Worm (Caenorhabditis elegans) whole organism, L1 larva: Measurements from ENCODE around the gene alg-4.
A peak's percentile ranks its signal among the peaks of the same experiment; 100 is the strongest.

ENCODE experiments used
- C16A3.4 ChIP-seq: fragments of 150-350 bp; optimal IDR thresholded peaks from 2 replicates; lab custom pipeline; 2014; ENCODE audit warnings: missing biosample characterization, missing genetic modification characterization
- F16B12.6 ChIP-seq: fragments of 150-350 bp; optimal IDR thresholded peaks from 2 replicates; lab custom pipeline; 2014; ENCODE audit warnings: missing biosample characterization, missing genetic modification characterization
- aha-1 ChIP-seq: fragments of 150-350 bp; optimal IDR thresholded peaks from 2 replicates; lab custom pipeline; 2014; ENCODE audit warnings: missing biosample characterization, missing genetic modification characterization
- alr-1 ChIP-seq: fragments of 200-800 bp; sonication (Bioruptor generic); optimal IDR thresholded peaks from 2 replicates; lab custom pipeline; 2018; ENCODE audit warnings: borderline replicate concordance, mild to moderate bottlenecking, missing genetic modification characterization, missing compliant biosample characterization
- ama-1 ChIP-seq: fragments of 150-350 bp; optimal IDR thresholded peaks from 2 replicates; lab custom pipeline; 2014
- ceh-63 ChIP-seq: fragments of 200-800 bp; sonication (Bioruptor generic); optimal IDR thresholded peaks from 2 replicates; lab custom pipeline; 2018; ENCODE audit warnings: mild to moderate bottlenecking, missing genetic modification characterization, missing compliant biosample characterization
- ceh-82 ChIP-seq, 3 experiments: fragments of 150-350 bp in 1 of 3; sonication (generic microtip) in 2 of 3; optimal IDR thresholded peaks; 2 replicates each; lab custom pipeline; 2014 to 2017; ENCODE audit warnings: missing biosample characterization in 3 of 3, missing genetic modification characterization in 3 of 3
- ceh-88 ChIP-seq: fragments of 200-800 bp; sonication (Bioruptor generic); IDR thresholded peaks from 2 replicates; pipeline ENCODE4 v1.3.6; 2022; ENCODE audit warnings: missing genetic modification characterization, missing compliant biosample characterization
- ceh-90 ChIP-seq: sonication (generic microtip); optimal IDR thresholded peaks from 2 replicates; lab custom pipeline; 2016; ENCODE audit warnings: missing genetic modification characterization, missing compliant biosample characterization
- dpl-1 ChIP-seq, 3 experiments: fragments of 150-350 bp in 2 of 3; sonication (generic microtip) in 1 of 3; optimal IDR thresholded peaks; 2 replicates each; lab custom pipeline; 2014 to 2017; ENCODE audit warnings: missing biosample characterization in 3 of 3, missing genetic modification characterization in 3 of 3, missing genetic modification reagents in 3 of 3
- dsc-1 ChIP-seq: sonication (generic microtip); optimal IDR thresholded peaks from 2 replicates; lab custom pipeline; 2016; ENCODE audit warnings: mild to moderate bottlenecking, missing genetic modification characterization, missing compliant biosample characterization
- efl-1 ChIP-seq, 4 experiments: fragments of 150-350 bp; optimal IDR thresholded peaks in 3 of 4; peaks in 1 of 4; 1 replicate in 1 of 4; 2 replicates in 3 of 4; lab custom pipeline; 2014; ENCODE audit warnings: missing biosample characterization in 2 of 4, missing genetic modification characterization in 2 of 4, missing genetic modification reagents in 2 of 4
- egl-13 ChIP-seq: sonication (generic microtip); optimal IDR thresholded peaks from 2 replicates; lab custom pipeline; 2016; ENCODE audit warnings: missing genotype, missing genetic modification reagents, missing genetic modification characterization, missing compliant biosample characterization
- hlh-4 ChIP-seq: sonication (generic microtip); optimal IDR thresholded peaks from 2 replicates; lab custom pipeline; 2016; ENCODE audit warnings: mild to moderate bottlenecking, missing genetic modification characterization, missing compliant biosample characterization
- hpl-2 ChIP-seq: fragments of 150-350 bp; optimal IDR thresholded peaks from 2 replicates; lab custom pipeline; 2014; ENCODE audit warnings: missing biosample characterization, missing genetic modification reagents, missing genetic modification characterization
- irx-1 ChIP-seq: sonication (generic microtip); optimal IDR thresholded peaks from 2 replicates; lab custom pipeline; 2016; ENCODE audit warnings: missing genetic modification characterization, missing compliant biosample characterization
- isw-1 ChIP-seq: fragments of 200-800 bp; sonication (Bioruptor generic); IDR thresholded peaks from 2 replicates; pipeline ENCODE4 v1.3.6; 2022; ENCODE audit warnings: missing genetic modification characterization, missing compliant biosample characterization
- lin-15B ChIP-seq: fragments of 150-350 bp; sonication (generic microtip); optimal IDR thresholded peaks from 3 replicates; lab custom pipeline; 2014; ENCODE audit warnings: missing biosample characterization, missing genetic modification characterization
- lin-35 ChIP-seq, 2 experiments: fragments of 150-350 bp; optimal IDR thresholded peaks; 2 replicates each; lab custom pipeline; 2014; ENCODE audit warnings: missing biosample characterization in 2 of 2, missing genetic modification characterization in 2 of 2, missing genetic modification reagents in 2 of 2
- lin-39 ChIP-seq: fragments of 150-350 bp; optimal IDR thresholded peaks from 2 replicates; lab custom pipeline; 2014; ENCODE audit warnings: missing biosample characterization, missing genetic modification reagents, missing genetic modification characterization
- lsy-2 ChIP-seq, 2 experiments: fragments of 150-350 bp; optimal IDR thresholded peaks; 2 replicates each; lab custom pipeline; 2014; ENCODE audit warnings: missing biosample characterization in 2 of 2, missing genetic modification characterization in 2 of 2
- mdl-1 ChIP-seq, 2 experiments: fragments of 150-350 bp; optimal IDR thresholded peaks; 2 replicates each; lab custom pipeline; 2014 to 2017; ENCODE audit warnings: missing biosample characterization in 2 of 2, missing genetic modification characterization in 2 of 2, inconsistent platforms in 1 of 2
- mep-1 ChIP-seq: fragments of 150-350 bp; optimal IDR thresholded peaks from 2 replicates; lab custom pipeline; 2014; ENCODE audit warnings: missing biosample characterization, missing genetic modification characterization
- nhr-11 ChIP-seq: fragments of 150-350 bp; optimal IDR thresholded peaks from 2 replicates; lab custom pipeline; 2014; ENCODE audit warnings: missing biosample characterization, missing genetic modification characterization
- nhr-20 ChIP-seq: sonication (generic microtip); optimal IDR thresholded peaks from 2 replicates; lab custom pipeline; 2016; ENCODE audit warnings: mild to moderate bottlenecking, missing genetic modification characterization, missing compliant biosample characterization
- nhr-47 ChIP-seq: sonication (generic microtip); optimal IDR thresholded peaks from 2 replicates; lab custom pipeline; 2016; ENCODE audit warnings: mild to moderate bottlenecking, missing genetic modification characterization, moderate library complexity, missing compliant biosample characterization
- nhr-71 ChIP-seq: sonication (generic microtip); optimal IDR thresholded peaks from 2 replicates; lab custom pipeline; 2016; ENCODE audit warnings: mild to moderate bottlenecking, missing genetic modification characterization, moderate library complexity, missing compliant biosample characterization
- nhr-84 ChIP-seq: sonication (generic microtip); optimal IDR thresholded peaks from 2 replicates; lab custom pipeline; 2017; ENCODE audit warnings: missing biosample characterization, missing genetic modification characterization
- nhr-85 ChIP-seq: sonication (generic microtip); peaks from one replicate; lab custom pipeline; 2016; ENCODE audit warnings: missing genetic modification characterization, inconsistent platforms, missing compliant biosample characterization
- rnt-1 ChIP-seq: sonication (generic microtip); optimal IDR thresholded peaks from 2 replicates; lab custom pipeline; 2016; ENCODE audit warnings: mild to moderate bottlenecking, missing genetic modification characterization, moderate library complexity, missing compliant biosample characterization
- skn-1 ChIP-seq: fragments of 150-350 bp; optimal IDR thresholded peaks from 2 replicates; lab custom pipeline; 2014; ENCODE audit warnings: missing biosample characterization, missing genetic modification characterization
- snu-23 ChIP-seq: sonication (generic microtip); optimal IDR thresholded peaks from 2 replicates; lab custom pipeline; 2016; ENCODE audit warnings: missing genetic modification characterization, missing compliant biosample characterization
- sox-4 ChIP-seq: sonication (generic microtip); optimal IDR thresholded peaks from 2 replicates; lab custom pipeline; 2016; ENCODE audit warnings: missing genetic modification characterization, missing compliant biosample characterization
- swsn-7 ChIP-seq: sonication (generic microtip); optimal IDR thresholded peaks from 2 replicates; lab custom pipeline; 2016; ENCODE audit warnings: missing genetic modification characterization, missing compliant biosample characterization
- tlp-1 ChIP-seq: fragments of 150-350 bp; optimal IDR thresholded peaks from 2 replicates; lab custom pipeline; 2014; ENCODE audit warnings: missing biosample characterization, missing genetic modification characterization
- unc-30 ChIP-seq: sonication (generic microtip); optimal IDR thresholded peaks from 2 replicates; lab custom pipeline; 2017; ENCODE audit warnings: missing biosample characterization, missing genetic modification characterization
- unc-86 ChIP-seq: sonication (generic microtip); optimal IDR thresholded peaks from 2 replicates; lab custom pipeline; 2016; ENCODE audit warnings: missing genetic modification characterization, missing compliant biosample characterization
- zag-1 ChIP-seq: fragments of 150-350 bp; optimal IDR thresholded peaks from 2 replicates; lab custom pipeline; 2014; ENCODE audit warnings: missing biosample characterization, missing genetic modification characterization
- zip-4 ChIP-seq: fragments of 200-800 bp; sonication (Bioruptor generic); optimal IDR thresholded peaks from 2 replicates; lab custom pipeline; 2018; ENCODE audit warnings: mild to moderate bottlenecking, missing genetic modification characterization, moderate library complexity, missing compliant biosample characterization

alg-4 gene

DNA sequence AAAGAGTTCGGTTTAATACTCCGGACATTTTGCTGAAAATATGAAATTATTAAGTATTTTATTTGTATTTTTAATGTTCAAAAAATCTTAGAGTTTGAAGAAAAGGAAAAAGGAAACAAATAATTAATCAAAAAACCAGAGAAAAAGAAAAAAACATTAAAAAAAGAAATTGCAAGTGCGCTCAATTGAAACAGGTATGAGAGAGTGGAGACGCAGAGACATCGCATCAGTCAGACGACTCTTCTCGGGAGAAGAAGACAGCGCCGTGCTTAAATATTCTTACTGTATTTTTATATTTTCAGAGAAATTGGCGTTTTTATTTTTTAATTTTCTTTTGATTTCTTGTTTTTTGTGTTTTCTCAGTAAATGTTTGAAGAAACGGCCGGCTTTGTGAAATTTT, 43.1 kb downstream of the alg-4 start, which contains the start of gene mrpl-36:
mrpl-36 (minus strand) TSS at position 34 of the 400 bp plus-strand sequence.
- no peak for TF ChIP-seq aha-1 (tag; lab: Kevin White, UChicago)
- peak; percentile 33 to 64 (median 39) for TF ChIP-seq dpl-1 (GFP tag; optimal IDR thresholded peaks at IDR 0.05; lab: Kevin White, UChicago)
- TF ChIP-seq egl-13 (tag; lab: Kevin White, UChicago), result no peak
- peak; percentile 54 for TF ChIP-seq snu-23 (GFP tag; lab: Kevin White, UChicago)
- peak; percentile 52 to 61 for TF ChIP-seq lin-35 (GFP tag; optimal IDR thresholded peaks at IDR 0.05; lab: Kevin White, UChicago)
- peak; percentile 4 for TF ChIP-seq swsn-7 (tag; lab: Kevin White, UChicago)
- no peak for TF ChIP-seq nhr-85 (tag; lab: Kevin White, UChicago)
- peak; percentile 36 for TF ChIP-seq rnt-1 (tag; lab: Kevin White, UChicago)
- TF ChIP-seq skn-1 (tag; lab: Kevin White, UChicago), result peak; percentile 40
- no peak for TF ChIP-seq hlh-4
- no peak for TF ChIP-seq ceh-63 (GFP tag; lab: Kevin White, UChicago)
- TF ChIP-seq lsy-2 (tag; optimal IDR thresholded peaks at IDR 0.05; lab: Kevin White, UChicago), result peak; percentile 50 to 61
- TF ChIP-seq hpl-2 (GFP tag; lab: Kevin White, UChicago), result no peak
- TF ChIP-seq mdl-1 (tag; optimal IDR thresholded peaks at IDR 0.05; lab: Kevin White, UChicago), result peak in 1 of 2 experiments; percentile 5
- TF ChIP-seq unc-86, result no peak
- no peak for TF ChIP-seq nhr-11
- TF ChIP-seq nhr-47 (tag; lab: Kevin White, UChicago), result peak; percentile 17
- TF ChIP-seq tlp-1, result no peak
- TF ChIP-seq ceh-90 (tag; lab: Kevin White, UChicago), result no peak
- no peak for TF ChIP-seq dsc-1 (tag; lab: Kevin White, UChicago)
- TF ChIP-seq mep-1 (tag; lab: Kevin White, UChicago), result peak; percentile 38
- TF ChIP-seq zag-1 (tag; lab: Kevin White, UChicago), result no peak
- no peak for TF ChIP-seq irx-1 (tag; lab: Kevin White, UChicago)
- TF ChIP-seq ceh-82 (tag; optimal IDR thresholded peaks at IDR 0.05; lab: Kevin White, UChicago), result peak in 1 of 3 experiments; percentile 36
- TF ChIP-seq isw-1 (GFP tag; lab: Robert Waterston, UW), result no peak
- TF ChIP-seq nhr-20 (tag; lab: Kevin White, UChicago), result peak; percentile 30
- no peak for TF ChIP-seq ama-1 (lab: Kevin White, UChicago)
- peak; percentile 33 for TF ChIP-seq F16B12.6
- no peak for TF ChIP-seq ceh-88 (GFP tag; lab: Robert Waterston, UW)
- peak; percentile 46 for TF ChIP-seq nhr-71 (tag; lab: Kevin White, UChicago)
- TF ChIP-seq C16A3.4 (tag; lab: Kevin White, UChicago), result peak; percentile 30
- peak; percentile 9 for TF ChIP-seq lin-15B
- TF ChIP-seq unc-30 (tag; lab: Kevin White, UChicago), result no peak
- no peak for TF ChIP-seq zip-4 (GFP tag; lab: Kevin White, UChicago)
- TF ChIP-seq nhr-84 (tag; lab: Kevin White, UChicago), result no peak
- TF ChIP-seq alr-1 (tag; lab: Kevin White, UChicago), result no peak
- TF ChIP-seq efl-1 (optimal IDR thresholded peaks at IDR 0.05; lab: Kevin White, UChicago), result peak; percentile 52 to 67
- peak; percentile 45 to 94 for TF ChIP-seq efl-1 (GFP tag; optimal IDR thresholded peaks at IDR 0.05 in 1 of 2; lab: Kevin White, UChicago)

DNA sequence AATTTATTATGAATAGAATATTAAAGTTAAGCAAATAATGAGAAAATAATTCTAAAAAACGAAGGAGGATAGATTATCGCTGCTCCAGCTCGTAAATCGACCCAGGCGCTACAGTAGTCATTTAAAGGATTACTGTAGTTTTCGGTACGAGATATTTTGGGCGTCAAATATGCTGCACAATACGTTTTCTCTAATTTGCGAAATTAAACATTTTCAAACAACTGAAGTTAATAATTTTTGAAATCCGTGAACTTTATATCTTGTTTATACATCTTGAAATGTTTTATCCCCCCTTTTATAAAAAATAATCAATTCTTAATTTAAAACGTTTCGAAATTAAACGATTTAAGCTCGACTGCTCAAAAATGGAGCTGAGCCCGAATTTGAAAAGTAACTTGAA, 45.1 kb downstream of the alg-4 start, which contains the start of gene K11H3.2:
K11H3.2 (plus strand) TSS at position 301 of the 400 bp plus-strand sequence.
- TF ChIP-seq zag-1 (tag; lab: Kevin White, UChicago), result no peak
- TF ChIP-seq hlh-4, result no peak
- TF ChIP-seq lin-39 (tag; lab: Kevin White, UChicago), result no peak
- no peak for TF ChIP-seq C16A3.4 (tag; lab: Kevin White, UChicago)
- no peak for TF ChIP-seq sox-4

DNA sequence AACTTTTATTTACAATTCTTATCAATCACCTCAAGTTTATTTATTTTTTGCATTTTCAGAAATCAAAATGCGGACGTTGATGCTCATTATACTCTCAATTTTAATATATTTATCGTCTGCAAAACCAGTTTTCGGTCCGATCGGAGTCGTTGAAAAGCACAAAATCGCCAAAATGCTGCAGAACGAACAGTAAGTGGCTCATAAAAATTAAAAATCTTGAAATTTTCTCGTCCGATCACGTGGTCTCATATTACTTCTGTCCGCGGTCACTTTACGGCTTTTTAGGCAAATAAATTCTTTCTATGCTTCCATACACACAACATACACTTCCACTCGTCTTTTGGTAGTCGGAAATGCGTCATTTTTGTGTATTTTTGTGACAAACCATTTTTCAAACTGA, 47.5 kb downstream of the alg-4 start, which contains the start of gene K11H3.5:
K11H3.5 (plus strand) TSS at position 54 of the 400 bp plus-strand sequence.
- TF ChIP-seq efl-1 (optimal IDR thresholded peaks at IDR 0.05; lab: Kevin White, UChicago) (no peak), efl-1 (GFP tag; optimal IDR thresholded peaks at IDR 0.05 in 1 of 2; lab: Kevin White, UChicago) (peak in 1 of 2 experiments; percentile 64), lin-35 (GFP tag; optimal IDR thresholded peaks at IDR 0.05; lab: Kevin White, UChicago) (no peak)
